Worm (Caenorhabditis elegans) whole organism, L2 larva: Measurements from ENCODE around the gene F32D8.11.

ENCODE experiments used
- nhr-237 ChIP-seq: fragments of 150-350 bp; optimal IDR thresholded peaks from 2 replicates; lab custom pipeline; 2014; ENCODE audit warnings: missing biosample characterization, missing genetic modification characterization
- nhr-6 ChIP-seq: fragments of 150-350 bp; optimal IDR thresholded peaks from 2 replicates; lab custom pipeline; 2014; ENCODE audit warnings: missing biosample characterization, missing genetic modification characterization
- unc-39 ChIP-seq: fragments of 150-350 bp; optimal IDR thresholded peaks from 2 replicates; lab custom pipeline; 2014; ENCODE audit warnings: missing biosample characterization, missing genetic modification characterization

DNA sequence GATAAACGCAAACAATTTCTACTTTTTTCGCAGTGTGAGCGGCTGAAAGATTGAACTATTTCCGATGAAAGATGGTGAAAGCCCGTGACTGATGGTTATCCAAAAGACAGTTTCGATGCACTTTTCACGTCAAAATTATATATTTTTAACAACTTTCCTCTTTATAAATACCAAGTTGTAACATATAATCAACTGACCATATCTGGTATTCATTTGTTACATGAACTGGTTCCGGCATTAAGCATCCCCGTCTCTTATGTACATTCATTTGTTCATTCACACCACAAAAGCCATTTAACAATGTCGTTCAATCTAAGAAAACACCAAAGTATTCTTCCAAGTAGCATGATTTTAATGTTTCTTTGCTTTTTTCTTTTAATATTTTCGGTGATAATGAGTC is 5.5 kb downstream of the F32D8.11 start, which contains the start of gene F32D8.2:
- TF ChIP-seq unc-39, result no peak
- no peak for TF ChIP-seq nhr-237 (tag; lab: Kevin White, UChicago)
- no peak for TF ChIP-seq nhr-6
